Fruit fly (Drosophila melanogaster) S2 (cell line): Measurements from ENCODE around the gene mgr.
A peak's percentile ranks its signal among the peaks of the same experiment; 100 is the strongest.

ENCODE experiments used
- CG8478 ChIP-seq: fragments of >200 bp; optimal IDR thresholded peaks from 2 replicates; lab custom pipeline; 2018
- CTCF ChIP-seq, 2 experiments: fragments of >200 bp; optimal IDR thresholded peaks; 2 replicates each; lab custom pipeline; 2018

mgr gene

DNA sequence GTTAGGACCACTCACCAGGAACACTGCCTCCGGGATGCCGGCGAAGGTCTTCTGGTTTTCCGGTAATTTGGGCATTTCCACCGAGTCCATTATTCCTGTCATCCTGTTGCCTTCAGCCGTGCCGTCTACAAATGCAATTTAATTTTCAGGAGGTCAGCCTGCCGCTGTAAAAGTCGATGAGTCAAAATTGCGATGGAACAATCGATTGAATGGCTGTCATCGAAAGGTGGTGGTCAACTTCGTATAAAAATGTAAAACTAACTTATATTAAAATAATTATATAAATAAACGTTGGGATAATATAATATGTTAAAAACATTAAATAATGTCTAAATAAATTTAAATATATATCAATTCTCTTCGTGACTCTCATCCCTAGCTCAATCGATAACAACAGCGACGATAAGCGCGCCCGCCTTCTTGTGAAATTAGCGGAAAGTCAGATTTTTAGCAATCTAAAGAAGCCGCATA is at the start of gene mgr, which contains the start of gene Irbp:
Gene mgr, minus strand, starts transcription at position 209 of the 471 bp plus-strand sequence.
Gene Irbp, plus strand, starts transcription at position 381 of the 471 bp plus-strand sequence.
- no peak for TF ChIP-seq CG8478 (lab: Kevin White, UChicago)
- TF ChIP-seq CTCF (optimal IDR thresholded peaks at IDR 0.05; lab: Kevin White, UChicago): no peak

DNA sequence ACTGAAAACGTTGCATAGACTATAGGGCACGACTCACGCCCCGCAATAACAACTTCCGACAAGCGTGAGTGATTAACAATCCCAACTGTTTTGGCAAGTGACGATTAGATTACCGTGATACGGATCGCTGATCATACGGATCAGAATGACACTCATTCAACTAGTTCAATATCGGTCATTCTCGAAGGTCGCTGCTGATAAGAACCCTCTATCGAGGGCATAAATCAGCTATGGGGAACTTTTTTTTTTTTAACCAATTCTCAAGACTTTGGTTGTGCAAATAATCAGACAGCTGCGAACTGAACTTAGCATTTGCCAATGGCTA is 49.1 kb upstream of the mgr start:
- TF ChIP-seq CG8478 (lab: Kevin White, UChicago) (no peak), CTCF (optimal IDR thresholded peaks at IDR 0.05; lab: Kevin White, UChicago) (no peak)

DNA sequence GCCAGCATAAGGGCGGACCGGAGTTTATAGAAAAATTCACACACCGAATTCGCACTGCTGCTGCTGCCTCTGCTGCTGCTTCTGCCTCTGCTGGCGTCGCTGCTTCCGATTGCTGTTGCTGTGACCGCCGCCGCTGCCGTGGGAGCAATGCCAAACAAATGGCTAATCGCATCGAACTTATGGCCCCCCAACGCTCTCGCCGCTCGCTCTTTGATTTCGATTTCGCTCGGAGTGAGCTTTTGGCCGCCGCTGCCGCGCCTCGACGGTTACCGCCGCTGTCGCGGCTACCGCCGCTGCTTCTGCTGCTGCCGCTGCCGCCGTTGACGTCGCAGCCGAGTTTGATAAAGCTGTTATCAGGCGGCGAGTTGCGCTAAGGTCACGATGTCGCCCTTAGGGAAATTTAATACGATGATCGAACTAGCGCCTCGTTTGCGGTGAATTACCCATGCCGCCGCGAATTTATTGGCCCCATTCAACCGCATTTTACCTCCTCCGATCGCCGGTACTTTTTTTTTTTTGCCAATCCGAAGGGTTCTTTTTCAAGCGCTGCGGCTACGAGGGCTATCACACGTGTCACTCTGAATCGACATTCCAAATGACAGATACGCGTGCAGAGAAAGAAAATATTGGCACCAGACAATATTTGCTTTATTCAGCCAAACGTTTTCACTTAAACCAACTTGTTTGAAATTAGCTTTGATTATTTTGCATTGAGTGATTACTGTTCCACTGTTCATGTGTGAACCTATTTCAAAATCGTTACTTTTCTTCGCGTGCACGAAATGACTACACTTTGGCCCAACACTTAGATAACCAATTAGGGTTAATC is 48.6 kb upstream of the mgr start:
- TF ChIP-seq CTCF (optimal IDR thresholded peaks at IDR 0.05; lab: Kevin White, UChicago) (no peak), CG8478 (lab: Kevin White, UChicago) (no peak)

DNA sequence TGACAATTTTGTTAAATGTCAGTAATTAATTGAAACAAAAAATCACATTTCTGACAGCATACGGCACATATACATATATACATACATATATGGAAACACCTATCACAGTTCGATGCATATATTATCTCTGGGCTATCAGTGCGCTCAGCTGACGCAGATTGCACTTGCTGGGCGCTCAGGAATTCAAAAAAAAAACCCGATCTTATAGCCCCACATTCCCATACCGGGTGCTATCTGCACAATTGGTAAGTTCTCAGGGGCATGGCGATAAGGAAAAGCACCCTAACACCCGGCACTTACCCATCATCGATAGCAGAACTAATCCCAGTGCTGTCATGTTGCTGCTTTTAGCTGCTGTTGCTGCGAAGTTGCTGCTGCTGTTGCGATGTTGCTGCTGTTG is 47.6 kb upstream of the mgr start:
- TF ChIP-seq CTCF (optimal IDR thresholded peaks at IDR 0.05; lab: Kevin White, UChicago) (no peak), CG8478 (lab: Kevin White, UChicago) (no peak)

DNA sequence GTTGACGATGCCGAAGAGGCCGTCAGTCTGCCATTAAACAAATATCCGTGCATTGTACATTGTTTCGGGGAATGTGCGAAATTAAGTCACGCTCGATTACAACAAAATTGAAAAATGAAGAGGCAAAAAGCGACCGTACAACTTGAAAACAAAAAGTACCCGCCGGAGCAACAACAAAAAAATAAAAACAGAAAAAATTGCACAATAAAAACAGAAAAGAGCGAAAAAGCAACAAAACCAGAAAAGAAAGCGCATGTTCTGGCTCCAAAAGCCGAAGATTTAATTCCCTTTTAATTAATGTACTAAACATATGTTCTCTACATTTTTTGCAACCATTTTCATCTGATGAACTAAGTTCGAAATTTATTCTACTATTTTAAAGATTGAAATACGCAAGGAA is 46.9 kb upstream of the mgr start:
- TF ChIP-seq CTCF (optimal IDR thresholded peaks at IDR 0.05; lab: Kevin White, UChicago) (no peak), CG8478 (lab: Kevin White, UChicago) (no peak)

DNA sequence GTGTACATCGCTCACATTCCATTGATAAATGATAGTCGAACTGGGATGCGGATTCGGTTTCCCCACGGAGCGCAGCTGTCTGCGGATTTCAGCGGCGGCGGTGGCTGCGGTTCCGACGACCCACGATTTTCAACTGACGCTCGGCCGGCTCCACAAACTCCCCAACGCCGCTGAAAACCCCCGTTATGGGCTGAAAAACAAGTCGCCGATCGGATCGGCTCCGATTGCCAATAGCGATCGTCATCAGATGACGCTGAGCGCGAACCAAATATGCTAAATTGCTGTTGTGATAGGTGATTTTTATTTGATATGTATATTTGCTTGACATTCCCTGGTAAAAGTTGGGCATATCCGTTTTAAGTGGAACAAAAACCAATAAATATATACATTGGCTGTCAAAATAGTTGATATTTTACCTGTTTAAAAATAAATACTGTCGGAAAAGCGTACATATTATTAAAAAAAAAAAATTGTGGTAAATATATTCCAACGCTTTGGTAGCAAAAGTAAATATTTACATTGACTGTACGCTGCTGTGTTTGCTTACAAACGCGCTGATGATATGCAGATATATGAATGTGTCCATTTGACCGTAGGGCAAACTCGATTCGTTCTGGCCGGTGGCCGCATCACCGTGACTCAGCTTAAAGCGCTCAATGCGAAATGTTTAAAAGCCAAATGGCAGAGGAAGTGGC is 44.7 kb upstream of the mgr start:
- TF ChIP-seq CTCF (optimal IDR thresholded peaks at IDR 0.05; lab: Kevin White, UChicago) (no peak), CG8478 (lab: Kevin White, UChicago) (no peak)

DNA sequence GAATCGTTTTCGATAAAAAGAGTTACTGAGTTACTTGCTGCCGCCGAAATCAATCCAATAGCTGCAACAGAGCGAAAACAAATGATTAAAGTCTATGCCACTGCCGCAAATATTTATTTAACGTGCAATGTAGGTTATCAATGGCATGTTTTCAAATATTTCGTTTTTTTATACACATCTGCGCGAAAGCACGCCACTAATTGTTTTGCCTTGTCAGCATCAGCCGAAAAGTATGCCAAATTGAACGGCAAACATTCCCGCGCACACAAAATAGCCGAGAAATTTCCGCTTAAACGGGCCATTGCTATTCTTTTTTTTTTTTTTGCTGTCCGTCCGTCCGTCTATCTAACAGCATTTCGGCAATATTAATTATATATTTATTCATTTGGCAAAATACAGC is 42.4 kb upstream of the mgr start:
- TF ChIP-seq CTCF (optimal IDR thresholded peaks at IDR 0.05; lab: Kevin White, UChicago) (no peak), CG8478 (lab: Kevin White, UChicago) (no peak)

DNA sequence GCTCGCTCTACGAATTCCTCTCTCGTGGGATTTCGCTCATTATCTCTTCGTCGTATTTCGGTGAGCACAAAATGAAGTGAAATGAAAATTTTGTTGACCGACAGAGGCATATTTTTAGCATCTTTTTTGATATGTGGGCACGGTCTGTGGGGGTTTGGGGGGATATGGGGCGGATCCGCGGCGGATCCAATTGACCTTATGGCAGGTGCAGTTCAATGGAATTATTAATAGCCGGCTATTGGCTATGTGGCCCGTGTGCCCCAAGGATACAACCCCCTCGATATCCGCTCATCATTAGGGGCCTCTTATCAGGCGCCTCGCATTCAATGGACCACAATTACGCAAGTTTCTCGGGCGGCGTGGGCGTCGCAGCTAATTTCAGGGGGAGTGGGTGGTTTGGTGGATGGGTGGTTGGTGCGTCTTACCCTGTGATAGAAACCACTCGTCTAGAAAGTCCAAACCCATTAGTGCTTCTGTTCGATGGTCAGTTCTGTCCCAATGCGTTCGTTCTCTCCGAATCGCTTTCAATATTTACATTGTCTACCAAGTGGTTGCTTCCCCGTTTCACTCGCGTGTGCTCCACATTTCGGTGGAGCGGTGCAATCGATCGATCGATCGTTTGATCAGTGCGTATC is 41.6 kb upstream of the mgr start, which contains the start of gene sals:
Gene sals, minus strand, starts transcription at position 585 of the 635 bp plus-strand sequence.
- TF ChIP-seq CTCF (optimal IDR thresholded peaks at IDR 0.05; lab: Kevin White, UChicago): no peak
- TF ChIP-seq CG8478 (lab: Kevin White, UChicago): no peak

DNA sequence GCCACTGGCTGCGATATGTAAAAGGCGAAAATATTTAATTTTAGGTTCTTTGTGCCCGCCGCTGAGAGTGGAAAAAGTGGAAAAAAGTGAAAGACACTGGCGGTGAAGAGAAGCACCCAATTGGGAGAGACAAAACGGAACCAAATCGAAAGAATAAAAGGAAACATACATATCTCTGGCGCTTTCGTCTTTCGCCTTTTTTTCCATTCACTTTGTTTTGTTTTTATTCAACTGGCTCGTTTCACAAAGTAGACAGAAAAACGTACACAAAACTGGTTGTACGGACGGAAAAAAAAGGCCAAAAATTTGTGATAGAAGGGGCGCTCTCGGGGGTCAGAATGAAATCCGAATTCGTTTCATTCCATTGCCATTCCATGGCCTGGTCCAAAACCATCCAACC is 40.0 kb upstream of the mgr start:
- no peak for TF ChIP-seq CG8478 (lab: Kevin White, UChicago)
- no peak for TF ChIP-seq CTCF (optimal IDR thresholded peaks at IDR 0.05; lab: Kevin White, UChicago)

DNA sequence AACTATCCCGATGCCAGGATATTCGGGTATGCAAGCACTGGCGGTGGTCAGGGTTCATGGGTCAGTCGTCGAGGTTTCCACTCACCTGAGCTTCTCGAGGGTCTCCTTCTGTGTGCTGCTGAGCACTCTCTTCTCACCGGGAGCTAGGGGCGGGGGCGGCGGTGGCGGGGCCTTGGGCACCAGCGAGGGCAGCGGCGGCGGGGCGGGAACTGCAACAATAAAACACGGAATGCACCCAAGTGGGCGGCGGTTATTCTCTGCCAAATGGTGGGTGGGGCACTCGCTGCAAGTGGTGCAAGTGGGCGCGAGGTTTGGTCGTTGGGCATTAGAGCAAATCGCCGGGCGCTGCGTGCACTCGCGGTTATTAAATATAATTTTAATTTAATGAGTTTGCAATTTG is 31.4 kb upstream of the mgr start:
- TF ChIP-seq CG8478 (lab: Kevin White, UChicago): no peak
- TF ChIP-seq CTCF (optimal IDR thresholded peaks at IDR 0.05; lab: Kevin White, UChicago): no peak

DNA sequence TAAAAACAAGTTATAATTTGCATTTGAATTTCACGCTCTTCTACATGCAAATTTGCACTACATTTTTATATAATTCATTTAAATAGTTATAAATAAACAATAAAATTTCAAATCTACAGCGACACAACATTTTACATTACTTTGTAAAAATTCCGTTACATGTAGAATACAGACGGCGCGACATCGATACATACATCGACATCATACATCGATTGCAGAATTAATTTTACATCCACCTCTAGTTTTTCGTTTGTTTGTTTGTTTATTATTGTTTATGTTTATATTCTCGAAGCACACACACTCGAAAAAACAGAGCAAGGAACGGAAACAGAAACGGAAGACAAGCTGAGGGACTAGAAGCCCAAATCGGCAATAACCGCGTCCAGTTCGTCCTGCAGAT is 27.9 kb upstream of the mgr start, which contains the start of gene CG17230:
Gene CG17230, plus strand, starts transcription at position 258 of the 400 bp plus-strand sequence.
- TF ChIP-seq CG8478 (lab: Kevin White, UChicago): no peak
- peak in 1 of 2 experiments; percentile 31 for TF ChIP-seq CTCF (optimal IDR thresholded peaks at IDR 0.05; lab: Kevin White, UChicago)

DNA sequence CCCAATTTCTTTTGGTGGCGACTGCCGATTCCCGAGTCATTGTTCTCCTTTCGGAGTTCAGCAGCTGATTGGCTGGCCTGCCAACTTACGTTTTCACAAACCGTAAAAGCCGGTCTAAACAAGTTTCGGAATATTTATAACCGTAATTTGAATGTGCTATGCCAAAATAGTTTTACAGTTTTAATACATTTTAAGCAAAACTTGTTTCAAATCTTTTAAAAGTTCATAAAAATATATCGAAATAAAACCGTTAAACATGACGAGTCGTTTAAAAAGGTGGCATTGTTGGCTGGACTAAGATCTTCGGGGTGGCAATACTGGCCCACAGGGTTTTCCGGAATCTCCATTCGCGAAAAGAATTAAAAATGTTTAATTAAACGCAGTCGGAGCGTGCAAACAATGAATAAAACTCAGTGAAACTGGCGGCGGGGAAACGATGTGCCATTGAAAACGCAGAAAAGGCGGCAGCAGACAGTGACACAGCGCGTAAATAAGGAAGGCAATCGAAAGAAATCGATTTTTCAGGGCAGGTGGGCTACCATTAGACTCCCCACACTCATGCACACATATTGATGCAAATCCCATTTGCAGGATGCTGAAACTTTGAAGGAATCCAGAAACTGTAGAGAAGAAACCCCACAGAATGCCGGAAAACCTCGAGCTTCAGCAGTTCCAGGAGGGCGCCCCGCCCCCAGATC is 26.0 kb upstream of the mgr start, which contains the start of the genes Exd2 and CG5281:
Gene Exd2, minus strand, starts transcription at position 167 of the 698 bp plus-strand sequence.
Gene CG5281, plus strand, starts transcription at position 314 of the 698 bp plus-strand sequence.
- TF ChIP-seq CTCF (optimal IDR thresholded peaks at IDR 0.05; lab: Kevin White, UChicago) (no peak), CG8478 (lab: Kevin White, UChicago) (no peak)

DNA sequence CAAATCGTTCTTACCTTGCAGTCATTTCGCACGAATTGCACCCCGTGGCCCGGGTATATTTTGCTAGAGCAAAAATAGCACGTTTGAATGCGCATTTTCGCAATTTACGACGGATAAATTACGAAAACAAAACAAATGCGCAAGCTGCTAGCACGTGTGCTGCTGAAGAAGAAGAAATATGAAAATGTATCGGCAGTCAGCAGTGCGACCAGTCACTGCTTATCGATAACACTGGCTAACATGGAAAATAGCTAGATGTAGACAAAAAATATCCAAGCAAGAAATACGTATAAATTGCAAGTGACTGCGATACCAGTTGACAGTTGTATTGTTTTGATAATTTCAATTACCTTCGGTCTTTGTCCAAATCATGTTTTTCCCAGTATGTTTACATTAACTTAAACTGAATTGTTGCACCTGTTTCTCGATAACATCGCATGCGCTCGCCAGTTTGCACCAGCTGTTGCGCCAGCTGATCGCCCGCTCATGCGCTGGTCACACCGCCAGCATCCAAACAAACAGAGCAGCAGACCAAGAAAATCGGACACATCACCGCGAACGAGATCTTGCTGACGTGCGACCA is 21.8 kb upstream of the mgr start, which contains the start of the genes RpL24-like and CG5276:
Gene RpL24-like, minus strand, starts transcription at position 188 of the 583 bp plus-strand sequence.
Gene CG5276, plus strand, starts transcription at position 344 of the 583 bp plus-strand sequence.
- no peak for TF ChIP-seq CG8478 (lab: Kevin White, UChicago)
- peak in 1 of 2 experiments; percentile 49 for TF ChIP-seq CTCF (optimal IDR thresholded peaks at IDR 0.05; lab: Kevin White, UChicago)
